Fruit fly (Drosophila melanogaster) whole organism, embryonic: ENCODE results near the gene Art8.

Experiments used
- Bgb ChIP-seq: fragments of 200-800 bp; sonication (Bioruptor generic); IDR thresholded peaks from 2 replicates; pipeline ENCODE4 v1.3.6; 2022; ENCODE audit warnings: missing biosample characterization, missing genetic modification characterization; ENCODE audit not compliant: partially characterized antibody
- CG11696 ChIP-seq: fragments of 200-800 bp; sonication (Bioruptor generic); IDR thresholded peaks from 2 replicates; pipeline ENCODE4 v1.3.6; 2022; ENCODE audit warnings: missing biosample characterization, missing genetic modification characterization
- CG12769 ChIP-seq: fragments of 200-800 bp; sonication (Bioruptor generic); optimal IDR thresholded peaks from 2 replicates; lab custom pipeline; 2019; ENCODE audit warnings: missing biosample characterization, mild to moderate bottlenecking, missing genetic modification characterization, moderate library complexity
- CG13287 ChIP-seq: fragments of 200-800 bp; sonication (Bioruptor generic); IDR thresholded peaks from 2 replicates; pipeline ENCODE4 v1.3.6; 2022; ENCODE audit warnings: missing biosample characterization, missing genetic modification characterization; ENCODE audit not compliant: partially characterized antibody
- CG13894 ChIP-seq: fragments of 200-800 bp; sonication (Bioruptor generic); optimal IDR thresholded peaks from 3 replicates; lab custom pipeline; 2018; ENCODE audit warnings: missing biosample characterization, mild to moderate bottlenecking, missing genetic modification characterization, moderate library complexity
- CG14441 ChIP-seq: fragments of 200-800 bp; sonication (Bioruptor generic); IDR thresholded peaks from 2 replicates; pipeline ENCODE4 v1.3.6; 2022; ENCODE audit warnings: missing biosample characterization, missing genetic modification characterization
- CG14860 ChIP-seq: fragments of 200-800 bp; sonication (Bioruptor generic); IDR thresholded peaks from 3 replicates; pipeline ENCODE4 v1.3.6; 2022; ENCODE audit warnings: missing biosample characterization, missing genetic modification characterization; ENCODE audit not compliant: partially characterized antibody
- CG15011 ChIP-seq: fragments of 200-800 bp; sonication (Bioruptor generic); optimal IDR thresholded peaks from 3 replicates; lab custom pipeline; 2018; ENCODE audit warnings: missing biosample characterization, mild to moderate bottlenecking, missing genetic modification characterization
- CG15269 ChIP-seq: fragments of 200-800 bp; sonication (Bioruptor generic); optimal IDR thresholded peaks from 2 replicates; lab custom pipeline; 2018; ENCODE audit warnings: missing biosample characterization, mild to moderate bottlenecking, missing genetic modification characterization, moderate library complexity
- CG17328 ChIP-seq: fragments of 200-800 bp; sonication (Bioruptor generic); IDR thresholded peaks from 2 replicates; pipeline ENCODE4 v1.3.6; 2022; ENCODE audit warnings: missing biosample characterization, missing genetic modification characterization
- CG17385 ChIP-seq: fragments of 200-800 bp; sonication (Bioruptor generic); optimal IDR thresholded peaks from 3 replicates; lab custom pipeline; 2018; ENCODE audit warnings: missing biosample characterization, mild to moderate bottlenecking, missing genetic modification characterization
- CG18619 ChIP-seq: fragments of 200-800 bp; sonication (Bioruptor generic); optimal IDR thresholded peaks from 3 replicates; lab custom pipeline; 2017; ENCODE audit warnings: missing biosample characterization, mild to moderate bottlenecking, missing genetic modification characterization
- CG30403 ChIP-seq: fragments of 200-800 bp; sonication (Bioruptor generic); optimal IDR thresholded peaks from 3 replicates; lab custom pipeline; 2016; ENCODE audit warnings: missing biosample characterization, missing genetic modification characterization
- CG34224 ChIP-seq: fragments of 200-800 bp; sonication (Bioruptor generic); IDR thresholded peaks from 3 replicates; pipeline ENCODE4 v1.3.6; 2022; ENCODE audit warnings: missing biosample characterization, missing genetic modification characterization; ENCODE audit not compliant: partially characterized antibody
- CG3995 ChIP-seq: fragments of 200-800 bp; sonication (Bioruptor generic); optimal IDR thresholded peaks from 3 replicates; lab custom pipeline; 2016; ENCODE audit warnings: missing biosample characterization, missing genetic modification characterization
- CG6654 ChIP-seq: fragments of 200-800 bp; sonication (Bioruptor generic); optimal IDR thresholded peaks from 2 replicates; lab custom pipeline; 2017; ENCODE audit warnings: missing biosample characterization, mild to moderate bottlenecking, missing genetic modification characterization
- CG6683 ChIP-seq: fragments of 200-800 bp; sonication (Bioruptor generic); optimal IDR thresholded peaks from 2 replicates; lab custom pipeline; 2017; ENCODE audit warnings: missing biosample characterization, mild to moderate bottlenecking, missing genetic modification characterization, missing genetic modification reagents
- CG6791 ChIP-seq: fragments of 200-800 bp; sonication (Bioruptor generic); IDR thresholded peaks from 3 replicates; pipeline ENCODE4 v1.3.6; 2022; ENCODE audit warnings: missing biosample characterization, missing genetic modification characterization; ENCODE audit not compliant: partially characterized antibody
- Dll ChIP-seq: fragments of 200-800 bp; sonication (Bioruptor generic); IDR thresholded peaks from 4 replicates; pipeline ENCODE4 v1.3.6; 2022; ENCODE audit warnings: missing biosample characterization, missing genetic modification characterization; ENCODE audit not compliant: partially characterized antibody
- Doc3 ChIP-seq: fragments of 200-800 bp; sonication (Bioruptor generic); IDR thresholded peaks from 3 replicates; pipeline ENCODE4 v1.3.6; 2022; ENCODE audit warnings: missing biosample characterization, missing genetic modification characterization; ENCODE audit not compliant: partially characterized antibody
- Ets97D ChIP-seq: fragments of 200-800 bp; sonication (Bioruptor generic); optimal IDR thresholded peaks from 3 replicates; lab custom pipeline; 2016; ENCODE audit warnings: missing biosample characterization, missing genetic modification characterization
- GATAe ChIP-seq: fragments of 200-800 bp; sonication (Bioruptor generic); conservative IDR thresholded peaks from 2 replicates; pipeline ENCODE4 v1.3.6; 2022; ENCODE audit warnings: missing biosample characterization, missing genetic modification characterization
- Gug ChIP-seq: fragments of 200-800 bp; sonication (Bioruptor generic); IDR thresholded peaks from 4 replicates; pipeline ENCODE4 v1.3.6; 2022; ENCODE audit warnings: missing biosample characterization, missing genetic modification characterization
- HmgZ ChIP-seq: fragments of 200-800 bp; sonication (Bioruptor generic); optimal IDR thresholded peaks from 2 replicates; lab custom pipeline; 2018; ENCODE audit warnings: missing biosample characterization, mild to moderate bottlenecking, missing genetic modification characterization
- Hr78 ChIP-seq, 2 experiments: fragments of 200-800 bp in 1 of 2; fragments of >200 bp in 1 of 2; sonication (Bioruptor generic) in 1 of 2; optimal IDR thresholded peaks; 2 replicates each; lab custom pipeline; 2017 to 2019; ENCODE audit warnings: missing biosample characterization in 2 of 2, missing genetic modification characterization in 2 of 2, mild to moderate bottlenecking in 1 of 2, moderate library complexity in 1 of 2
- Lpt ChIP-seq: fragments of >200 bp; optimal IDR thresholded peaks from 2 replicates; lab custom pipeline; 2018; ENCODE audit warnings: missing biosample characterization, missing genetic modification characterization
- Mad ChIP-seq: fragments of 200-800 bp; sonication (Bioruptor generic); optimal IDR thresholded peaks from 2 replicates; lab custom pipeline; 2016; ENCODE audit warnings: missing biosample characterization, missing genetic modification characterization
- NC2β ChIP-seq: fragments of 200-800 bp; sonication (Bioruptor generic); optimal IDR thresholded peaks from 2 replicates; lab custom pipeline; 2016; ENCODE audit warnings: missing biosample characterization, missing genetic modification characterization
- Rfx ChIP-seq: fragments of 200-800 bp; sonication (Bioruptor generic); IDR thresholded peaks from 2 replicates; pipeline ENCODE4 v1.3.6; 2022; ENCODE audit warnings: missing biosample characterization, missing genetic modification characterization
- Trl ChIP-seq, 3 experiments: fragments of >200 bp in 2 of 3; fragments of 200-800 bp in 1 of 3; sonication (Bioruptor generic) in 1 of 3; optimal IDR thresholded peaks; 2 replicates in 1 of 3; 3 replicates in 2 of 3; lab custom pipeline; 2016 to 2017; ENCODE audit warnings: missing biosample characterization in 1 of 3, missing genetic modification characterization in 1 of 3
- ato ChIP-seq: fragments of 200-800 bp; sonication (Bioruptor generic); IDR thresholded peaks from 2 replicates; pipeline ENCODE4 v1.3.6; 2022; ENCODE audit warnings: missing biosample characterization, missing genetic modification characterization; ENCODE audit not compliant: partially characterized antibody
- bab2 ChIP-seq: fragments of 200-800 bp; sonication (Bioruptor generic); optimal IDR thresholded peaks from 2 replicates; lab custom pipeline; 2016; ENCODE audit warnings: missing biosample characterization, missing genetic modification characterization
- croc ChIP-seq: fragments of 200-800 bp; sonication (Bioruptor generic); conservative IDR thresholded peaks from 3 replicates; pipeline ENCODE4 v1.3.6; 2022; ENCODE audit warnings: missing biosample characterization, missing genetic modification characterization
- dan ChIP-seq: fragments of 200-800 bp; sonication (Bioruptor generic); IDR thresholded peaks from 2 replicates; pipeline ENCODE4 v1.3.6; 2022; ENCODE audit warnings: missing biosample characterization, missing genetic modification characterization
- ems ChIP-seq: fragments of 200-800 bp; sonication (Bioruptor generic); optimal IDR thresholded peaks from 3 replicates; lab custom pipeline; 2016; ENCODE audit warnings: missing biosample characterization, missing genetic modification characterization
- en ChIP-seq: fragments of 200-800 bp; sonication (Bioruptor generic); optimal IDR thresholded peaks from 2 replicates; lab custom pipeline; 2016; ENCODE audit warnings: missing biosample characterization, missing genetic modification characterization
- esg ChIP-seq: fragments of 200-800 bp; sonication (Bioruptor generic); conservative IDR thresholded peaks from 2 replicates; pipeline ENCODE4 v1.3.6; 2022; ENCODE audit warnings: missing biosample characterization, missing genetic modification characterization
- exex ChIP-seq: fragments of 200-800 bp; sonication (Bioruptor generic); optimal IDR thresholded peaks from 4 replicates; lab custom pipeline; 2018; ENCODE audit warnings: missing biosample characterization, mild to moderate bottlenecking, missing genetic modification characterization, moderate library complexity
- gro ChIP-seq: fragments of 200-800 bp; sonication (Bioruptor generic); optimal IDR thresholded peaks from 2 replicates; lab custom pipeline; 2016; ENCODE audit warnings: missing biosample characterization, missing genetic modification characterization
- kah ChIP-seq: fragments of 200-800 bp; sonication (Bioruptor generic); optimal IDR thresholded peaks from 2 replicates; lab custom pipeline; 2018; ENCODE audit warnings: missing biosample characterization, mild to moderate bottlenecking, missing genetic modification characterization
- maf-S ChIP-seq: fragments of 200-800 bp; sonication (Bioruptor generic); optimal IDR thresholded peaks from 2 replicates; lab custom pipeline; 2016; ENCODE audit warnings: missing biosample characterization, missing genetic modification characterization
- otp ChIP-seq: fragments of 200-800 bp; sonication (Bioruptor generic); IDR thresholded peaks from 3 replicates; pipeline ENCODE4, ENCODE4 v1.3.6; 2022; ENCODE audit warnings: missing biosample characterization, missing genetic modification characterization
- pfk ChIP-seq: fragments of 200-800 bp; sonication (Bioruptor generic); optimal IDR thresholded peaks from 2 replicates; lab custom pipeline; 2018; ENCODE audit warnings: missing biosample characterization, mild to moderate bottlenecking, missing genetic modification characterization, moderate library complexity
- rib ChIP-seq: fragments of 200-800 bp; sonication (Bioruptor generic); IDR thresholded peaks from 2 replicates; pipeline ENCODE4 v1.3.6; 2022; ENCODE audit warnings: missing biosample characterization, missing genetic modification characterization
- sc ChIP-seq, 3 experiments: fragments of >200 bp in 2 of 3; fragments of 200-800 bp in 1 of 3; sonication (Bioruptor generic) in 1 of 3; optimal IDR thresholded peaks; 2 replicates in 2 of 3; 3 replicates in 1 of 3; lab custom pipeline; 2017; ENCODE audit warnings: mild to moderate bottlenecking in 1 of 3, missing biosample characterization in 1 of 3, missing genetic modification characterization in 1 of 3, missing genetic modification reagents in 1 of 3
- stwl ChIP-seq: fragments of 200-800 bp; sonication (Bioruptor generic); optimal IDR thresholded peaks from 3 replicates; lab custom pipeline; 2018; ENCODE audit warnings: missing biosample characterization, mild to moderate bottlenecking, missing genetic modification characterization, moderate library complexity
- unc-4 ChIP-seq: fragments of 200-800 bp; sonication (Bioruptor generic); IDR thresholded peaks from 2 replicates; pipeline ENCODE4 v1.3.6; 2022; ENCODE audit warnings: missing biosample characterization, missing genetic modification characterization; ENCODE audit not compliant: partially characterized antibody
- vfl ChIP-seq: fragments of 200-800 bp; sonication (Bioruptor generic); optimal IDR thresholded peaks from 2 replicates; lab custom pipeline; 2016; ENCODE audit warnings: missing biosample characterization, missing genetic modification characterization
- zf30C ChIP-seq: fragments of 200-800 bp; sonication (Bioruptor generic); optimal IDR thresholded peaks from 3 replicates; lab custom pipeline; 2018; ENCODE audit warnings: missing biosample characterization, mild to moderate bottlenecking, missing genetic modification characterization

Gene Art8

DNA sequence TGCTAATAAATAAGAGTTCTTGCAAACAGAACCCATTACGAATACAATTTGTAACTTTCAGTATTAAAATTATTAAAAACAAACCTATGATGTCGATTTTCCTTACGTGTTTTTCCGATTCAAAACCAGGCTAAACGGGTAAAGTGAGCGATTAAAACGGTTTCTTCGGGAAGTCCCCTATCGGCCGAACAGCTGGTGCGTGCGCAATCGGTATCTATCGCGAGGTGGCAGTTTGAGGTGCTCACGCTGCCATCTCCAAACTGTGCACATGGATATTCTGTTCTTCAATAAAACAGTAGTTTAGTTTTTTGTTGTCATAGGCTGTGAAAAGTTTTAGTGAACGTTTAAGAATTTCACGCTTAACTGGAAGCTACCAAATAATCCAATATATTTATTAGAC is 21.7 kb downstream of the Art8 start, which contains the start of gene TTLL4A (continued):
- no peak for TF ChIP-seq CG18619 (GFP tag; lab: Kevin White, UChicago)
- TF ChIP-seq exex (tag; lab: Kevin White, UChicago) = no peak
- TF ChIP-seq CG3995 (GFP tag; lab: Kevin White, UChicago) = peak; percentile 32
- TF ChIP-seq ato = peak; percentile 96
- peak; percentile 98 for TF ChIP-seq CG34224 (GFP tag; lab: Robert Waterston, UW)
- TF ChIP-seq esg (GFP tag; lab: Robert Waterston, UW) = no peak
- peak; percentile 48 for TF ChIP-seq kah (GFP tag; lab: Kevin White, UChicago)
- no peak for TF ChIP-seq NC2β (GFP tag; lab: Kevin White, UChicago)
- TF ChIP-seq croc = no peak
- no peak for TF ChIP-seq sc (optimal IDR thresholded peaks at IDR 0.05; lab: Kevin White, UChicago)
- no peak for TF ChIP-seq sc (GFP tag; optimal IDR thresholded peaks at IDR 0.05; lab: Kevin White, UChicago)
- peak; percentile 97 for TF ChIP-seq Dll (GFP tag; lab: Robert Waterston, UW)
- peak; percentile 99 for TF ChIP-seq CG13287 (GFP tag; lab: Robert Waterston, UW)
- no peak for TF ChIP-seq CG13894 (tag; lab: Kevin White, UChicago)
- TF ChIP-seq pfk (GFP tag; lab: Kevin White, UChicago) = no peak
- TF ChIP-seq unc-4 (GFP tag; lab: Robert Waterston, UW) = peak; percentile 97
- no peak for TF ChIP-seq Trl (optimal IDR thresholded peaks at IDR 0.05; lab: Kevin White, UChicago)
- TF ChIP-seq Trl (GFP tag; optimal IDR thresholded peaks at IDR 0.05; lab: Kevin White, UChicago) = peak; percentile 39
- TF ChIP-seq zf30C (GFP tag; lab: Kevin White, UChicago) = no peak
- no peak for TF ChIP-seq CG14441 (GFP tag; lab: Robert Waterston, UW)
- TF ChIP-seq dan (GFP tag; lab: Robert Waterston, UW) = no peak
- no peak for TF ChIP-seq ems (GFP tag; lab: Kevin White, UChicago)
- peak; percentile 19 for TF ChIP-seq Mad (GFP tag; lab: Kevin White, UChicago)
- TF ChIP-seq maf-S (GFP tag; lab: Kevin White, UChicago) = peak; percentile 7
- TF ChIP-seq CG12769 (tag; lab: Kevin White, UChicago) = no peak
- peak; percentile 96 for TF ChIP-seq CG14860 (GFP tag; lab: Robert Waterston, UW)
- no peak for TF ChIP-seq en
- TF ChIP-seq bab2 (GFP tag; lab: Kevin White, UChicago) = peak; percentile 7
- TF ChIP-seq CG17385 (GFP tag; lab: Kevin White, UChicago) = no peak
- peak; percentile 99 for TF ChIP-seq Bgb
- no peak for TF ChIP-seq HmgZ (tag; lab: Kevin White, UChicago)
- TF ChIP-seq Gug (GFP tag; lab: Robert Waterston, UW) = peak; percentile 52; the same call in 2 of the 4 replicates
- TF ChIP-seq Lpt (GFP tag; lab: Kevin White, UChicago) = no peak
- TF ChIP-seq Ets97D = peak; percentile 86
- no peak for TF ChIP-seq otp (GFP tag; lab: Robert Waterston, UW)
- TF ChIP-seq CG15011 (GFP tag; lab: Kevin White, UChicago) = no peak
- no peak for TF ChIP-seq CG6654 (GFP tag; lab: Kevin White, UChicago)
- TF ChIP-seq CG6683 (GFP tag; lab: Kevin White, UChicago) = no peak
- no peak for TF ChIP-seq CG17328 (GFP tag; lab: Robert Waterston, UW)
- TF ChIP-seq Hr78 (GFP tag; optimal IDR thresholded peaks at IDR 0.05; lab: Kevin White, UChicago) = no peak
- TF ChIP-seq CG30403 (GFP tag; lab: Kevin White, UChicago) = peak; percentile 32
- TF ChIP-seq Rfx (GFP tag; lab: Robert Waterston, UW) = no peak; the same call in 1 of the 2 replicates
- TF ChIP-seq CG15269 = no peak
- TF ChIP-seq stwl = peak; percentile 62
- TF ChIP-seq GATAe (GFP tag; lab: Robert Waterston, UW) = no peak
- peak; percentile 99 for TF ChIP-seq CG6791 (GFP tag; lab: Robert Waterston, UW)
- TF ChIP-seq rib (GFP tag; lab: Robert Waterston, UW) = no peak
- no peak for TF ChIP-seq CG11696 (GFP tag; lab: Robert Waterston, UW)
- peak; percentile 97 for TF ChIP-seq Doc3 (GFP tag; lab: Robert Waterston, UW)
- no peak for TF ChIP-seq vfl (GFP tag; lab: Kevin White, UChicago)
- TF ChIP-seq gro (GFP tag; lab: Kevin White, UChicago) = peak; percentile 50
